Fruit fly (Drosophila melanogaster) whole organism, larva: Measurements from ENCODE around the gene mIF2.

Source experiments
- noc ChIP-seq: fragments of 200-800 bp; sonication (Bioruptor generic); optimal IDR thresholded peaks from 3 replicates; lab custom pipeline; 2019; ENCODE audit warnings: missing biosample characterization, mild to moderate bottlenecking, missing genetic modification characterization, moderate library complexity

The mIF2 gene

DNA sequence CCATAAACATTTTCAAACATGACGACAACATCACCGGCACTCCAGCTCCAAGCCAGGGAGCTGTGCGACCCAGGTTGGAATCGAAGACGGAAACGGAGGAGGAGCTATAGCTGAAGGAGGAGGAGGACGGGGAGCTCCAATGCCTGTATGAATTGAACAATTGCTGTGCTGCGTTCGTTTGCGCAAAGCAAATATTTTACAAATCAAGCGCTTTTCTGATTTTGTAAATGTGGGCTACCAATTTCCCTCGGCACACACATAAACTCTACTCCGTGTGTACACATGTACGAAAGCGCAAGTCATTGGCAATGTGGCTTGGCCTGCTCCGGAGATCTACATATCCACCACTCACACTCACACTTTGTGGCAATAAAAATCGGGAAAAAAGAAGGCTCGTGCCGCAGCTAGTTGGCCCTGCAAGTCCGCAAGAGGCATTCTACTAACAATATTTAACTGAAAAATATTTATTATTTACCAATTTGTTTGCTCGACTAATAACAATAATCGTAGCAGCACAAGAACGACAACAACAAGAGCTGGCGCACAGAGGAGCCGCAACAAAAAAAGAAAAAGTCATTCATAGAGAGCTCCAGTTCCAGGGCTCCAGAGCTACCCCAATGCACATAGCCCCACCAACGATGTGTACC is 25.0 kb upstream of the mIF2 start:
- TF ChIP-seq noc (tag; lab: Kevin White, UChicago) = no peak

DNA sequence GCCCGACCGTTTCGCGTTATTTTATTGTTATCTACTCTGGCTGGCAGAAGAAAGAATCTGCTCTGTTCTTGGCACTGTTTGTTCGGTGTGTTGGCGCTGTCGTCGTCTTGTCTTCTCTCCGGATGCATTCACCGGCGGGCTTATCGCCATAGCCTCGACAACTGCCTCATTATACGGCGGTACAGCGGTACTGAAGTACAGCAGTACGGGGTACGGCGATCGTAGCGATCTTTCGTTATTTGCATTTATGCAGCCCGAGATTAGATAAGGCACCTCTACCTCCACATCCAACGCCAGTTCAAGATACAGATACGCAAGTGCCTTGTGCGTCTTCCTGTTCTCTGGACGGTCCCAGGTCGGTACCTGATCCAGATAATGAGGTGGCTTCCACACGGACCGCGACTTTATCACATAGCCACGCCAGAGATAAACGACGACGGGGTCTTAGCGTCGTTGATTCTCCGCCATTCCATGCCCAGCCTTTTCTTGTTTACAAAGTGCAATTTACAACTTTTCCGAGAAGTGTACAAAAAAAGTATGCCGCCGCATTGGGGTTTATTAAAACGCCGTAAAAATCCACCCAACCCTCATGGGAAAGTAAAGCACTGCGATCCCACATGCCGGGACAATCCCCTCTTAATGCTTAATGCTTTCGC is 23.6 kb upstream of the mIF2 start:
- TF ChIP-seq noc (tag; lab: Kevin White, UChicago) = no peak

DNA sequence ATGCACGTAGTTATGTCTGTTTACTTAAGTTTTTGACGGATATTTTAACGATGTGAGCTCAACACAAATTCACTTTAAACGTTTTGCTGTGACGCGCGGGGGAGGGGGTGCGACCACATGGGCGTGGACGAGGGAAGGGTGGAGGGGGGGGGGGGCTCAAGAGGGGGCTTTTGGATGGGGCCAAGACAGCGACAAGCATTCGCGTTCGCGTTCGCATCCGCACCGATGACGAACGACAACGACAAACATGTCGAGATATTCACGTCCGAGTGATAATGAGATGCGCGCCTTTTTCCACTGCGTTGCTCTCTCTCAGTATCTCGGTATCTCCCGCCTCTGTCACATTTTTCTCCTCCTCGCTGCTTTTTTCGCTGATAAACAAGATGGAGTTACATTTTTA is 18.9 kb upstream of the mIF2 start:
- TF ChIP-seq noc (tag; lab: Kevin White, UChicago) = no peak

DNA sequence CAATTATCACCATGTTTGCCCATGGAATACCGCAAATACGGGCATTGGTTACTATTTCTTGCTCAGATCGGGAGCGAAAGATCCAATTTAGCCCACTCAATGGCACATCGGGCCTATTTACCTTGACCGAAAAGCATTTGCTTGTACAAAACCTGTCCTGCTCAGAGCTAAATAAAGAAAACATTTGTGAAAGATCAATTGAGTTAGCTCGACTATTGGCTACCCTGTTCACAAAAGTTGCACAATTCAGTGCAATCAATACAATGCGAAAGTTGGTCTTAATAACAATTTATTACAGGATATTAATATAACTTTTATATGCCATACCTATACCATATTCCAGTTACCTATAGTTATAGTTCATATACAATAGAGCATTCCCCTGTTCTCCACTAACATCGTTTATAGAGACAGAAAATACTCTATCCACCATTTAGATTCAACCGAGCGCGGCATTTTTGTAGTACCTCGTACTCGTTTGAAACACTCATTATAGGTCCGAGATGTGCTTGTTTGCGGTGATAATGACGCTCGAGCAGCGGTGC is 18.1 kb upstream of the mIF2 start:
- no peak for TF ChIP-seq noc (tag; lab: Kevin White, UChicago)

DNA sequence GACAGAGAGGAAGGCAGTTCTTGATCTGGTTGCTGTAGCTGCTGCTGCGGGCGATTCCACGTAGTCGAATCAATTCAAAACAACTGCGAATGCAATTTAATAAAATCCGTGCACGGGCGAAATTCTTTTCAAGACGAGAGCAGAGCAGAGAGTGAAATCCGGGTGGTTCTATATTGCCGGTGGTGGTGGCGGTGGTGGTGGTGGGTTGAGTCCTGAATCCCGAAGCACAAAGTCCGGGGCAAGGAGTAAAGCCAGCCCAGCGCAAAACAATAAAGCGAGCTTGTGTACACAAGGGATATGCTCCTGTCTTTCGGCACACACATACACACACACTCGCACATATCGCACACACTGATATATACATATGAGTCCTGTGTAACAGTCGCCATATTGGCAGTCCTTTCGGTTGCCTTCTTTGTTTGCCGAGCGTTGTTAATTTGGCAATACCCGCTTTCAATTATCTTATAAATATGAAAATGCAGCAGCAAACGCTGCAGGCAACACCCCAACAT is 16.8 kb upstream of the mIF2 start:
- no peak for TF ChIP-seq noc (tag; lab: Kevin White, UChicago)

DNA sequence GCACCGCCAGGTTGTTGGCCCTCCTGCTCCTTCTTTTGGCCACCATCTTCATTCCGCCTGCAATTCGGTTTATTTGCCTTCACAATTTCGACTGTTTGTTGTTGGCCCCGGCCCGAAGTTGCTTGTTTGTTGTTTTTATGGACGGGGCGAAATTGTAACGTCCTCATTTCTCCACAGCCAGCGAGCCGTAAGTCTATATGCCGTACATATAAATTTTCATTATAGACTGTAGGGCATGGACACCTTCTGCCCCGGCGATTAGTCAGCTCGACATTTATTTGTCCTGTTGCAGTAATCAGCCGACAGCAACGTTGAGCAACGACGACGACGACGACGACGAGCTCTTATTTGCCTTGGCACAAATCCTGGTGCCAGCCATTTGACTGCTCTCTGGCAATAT is 14.2 kb upstream of the mIF2 start:
- TF ChIP-seq noc (tag; lab: Kevin White, UChicago) = no peak

DNA sequence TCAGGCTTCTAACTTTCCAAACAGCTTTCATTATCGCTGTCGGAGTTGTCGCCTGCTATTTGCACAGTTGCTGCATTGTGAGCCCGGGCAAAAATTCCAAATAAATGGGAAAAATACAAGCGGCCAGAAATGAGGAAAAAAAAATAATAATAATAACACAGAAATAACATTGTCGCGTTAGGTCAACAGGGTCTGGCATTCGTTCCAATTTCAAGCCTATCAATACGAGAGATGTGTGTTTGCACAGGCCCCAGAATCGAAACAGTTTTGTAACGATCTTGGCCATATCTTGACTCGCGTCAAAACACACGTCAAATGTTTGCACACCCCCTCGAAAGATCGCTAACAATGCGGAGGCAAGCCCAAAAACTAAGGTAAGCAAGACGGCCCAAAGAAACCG is 11.8 kb upstream of the mIF2 start:
- TF ChIP-seq noc (tag; lab: Kevin White, UChicago) = peak; percentile 15

DNA sequence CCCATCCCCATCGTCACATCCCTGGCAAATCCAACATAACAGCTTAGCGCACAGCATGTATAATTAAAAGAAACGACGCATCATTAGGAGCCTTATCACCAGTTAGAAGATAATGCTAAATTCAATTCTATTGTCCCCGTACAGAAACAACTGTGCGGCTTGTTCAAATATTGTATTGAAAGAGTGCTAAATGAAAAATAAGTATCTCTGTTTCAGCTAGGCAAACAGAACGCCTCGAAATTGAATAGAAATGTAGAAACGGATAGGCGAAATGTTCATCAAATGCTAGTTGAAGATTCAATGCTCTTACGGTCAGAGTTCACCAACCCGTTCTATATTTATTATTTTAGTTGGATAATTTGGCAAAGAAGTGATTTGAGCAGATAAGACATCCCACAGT is 11.2 kb upstream of the mIF2 start:
- no peak for TF ChIP-seq noc (tag; lab: Kevin White, UChicago)

DNA sequence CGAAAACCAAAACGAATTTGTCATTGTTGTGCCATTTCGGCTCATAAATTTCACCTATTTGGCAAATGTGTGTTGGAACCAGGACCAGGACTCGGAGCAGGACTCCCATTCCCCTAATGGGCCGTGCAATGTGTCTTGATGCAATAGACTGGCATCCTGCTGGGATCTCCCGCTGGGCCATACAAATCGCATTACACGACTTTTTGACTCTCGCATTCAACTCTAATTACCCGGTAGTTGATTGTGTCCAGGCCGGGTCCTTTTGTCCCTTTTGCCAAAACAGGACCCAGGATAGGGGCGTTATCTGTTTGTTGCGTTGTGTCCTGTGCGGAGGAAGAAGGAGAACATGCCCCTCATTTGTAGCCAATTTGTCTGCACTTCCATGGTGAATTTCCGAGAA is 10.7 kb upstream of the mIF2 start:
- no peak for TF ChIP-seq noc (tag; lab: Kevin White, UChicago)

DNA sequence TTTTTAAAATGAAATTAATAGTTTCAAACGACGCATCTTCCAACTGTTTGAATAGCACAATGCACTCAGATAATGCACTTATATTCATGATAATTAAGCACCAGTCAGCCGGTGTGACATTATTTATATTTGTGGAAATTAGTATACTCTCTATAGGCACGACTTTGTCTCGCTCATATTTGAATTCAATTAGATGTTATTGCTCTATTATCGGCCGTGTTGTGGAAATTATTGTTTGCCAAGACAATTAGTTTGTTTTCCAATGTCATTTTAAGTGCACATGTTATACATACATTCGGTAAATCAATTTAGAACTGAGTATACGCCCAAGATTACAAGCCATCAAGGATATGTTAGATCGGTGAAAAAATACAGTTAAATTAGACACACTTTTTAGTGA is 8.4 kb upstream of the mIF2 start:
- TF ChIP-seq noc (tag; lab: Kevin White, UChicago) = no peak

DNA sequence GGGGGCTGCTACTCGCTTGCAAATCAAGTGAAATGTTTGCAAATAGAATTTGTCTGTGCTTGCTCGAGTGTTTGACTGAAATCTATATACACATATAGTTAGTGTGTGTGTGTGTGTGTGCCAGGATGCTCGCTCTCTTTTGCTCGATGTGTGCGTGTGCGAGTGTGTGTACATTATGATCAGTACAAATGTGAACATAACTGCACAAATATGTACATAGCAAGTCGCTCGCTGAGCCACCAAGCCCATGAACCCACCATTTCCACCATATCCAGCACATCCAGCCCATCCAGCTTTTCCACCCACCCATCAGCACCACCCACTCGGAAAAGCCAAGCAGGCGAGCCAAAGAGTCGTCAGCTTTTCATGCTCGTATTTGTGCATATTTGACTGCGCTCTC is 7.6 kb upstream of the mIF2 start:
- TF ChIP-seq noc (tag; lab: Kevin White, UChicago) = no peak

DNA sequence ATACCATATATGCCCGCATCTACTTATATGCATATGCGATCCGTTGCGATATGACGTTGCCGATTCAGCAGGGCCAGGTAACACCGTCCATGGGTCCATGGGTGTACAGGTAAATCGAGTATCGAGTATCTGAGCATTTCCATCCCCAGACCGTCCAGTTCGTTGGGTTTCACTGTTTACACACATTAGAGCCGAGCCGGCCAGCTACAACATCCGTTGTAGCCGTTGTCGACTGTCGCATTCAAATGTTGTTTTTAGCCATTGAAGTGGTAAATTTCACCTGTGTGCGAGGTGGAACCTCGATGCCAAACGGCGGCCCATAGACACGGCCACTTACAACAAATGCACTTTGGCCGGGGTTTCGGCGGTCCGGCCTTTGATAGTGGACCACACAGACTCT is 3.8 kb upstream of the mIF2 start:
- TF ChIP-seq noc (tag; lab: Kevin White, UChicago) = no peak

DNA sequence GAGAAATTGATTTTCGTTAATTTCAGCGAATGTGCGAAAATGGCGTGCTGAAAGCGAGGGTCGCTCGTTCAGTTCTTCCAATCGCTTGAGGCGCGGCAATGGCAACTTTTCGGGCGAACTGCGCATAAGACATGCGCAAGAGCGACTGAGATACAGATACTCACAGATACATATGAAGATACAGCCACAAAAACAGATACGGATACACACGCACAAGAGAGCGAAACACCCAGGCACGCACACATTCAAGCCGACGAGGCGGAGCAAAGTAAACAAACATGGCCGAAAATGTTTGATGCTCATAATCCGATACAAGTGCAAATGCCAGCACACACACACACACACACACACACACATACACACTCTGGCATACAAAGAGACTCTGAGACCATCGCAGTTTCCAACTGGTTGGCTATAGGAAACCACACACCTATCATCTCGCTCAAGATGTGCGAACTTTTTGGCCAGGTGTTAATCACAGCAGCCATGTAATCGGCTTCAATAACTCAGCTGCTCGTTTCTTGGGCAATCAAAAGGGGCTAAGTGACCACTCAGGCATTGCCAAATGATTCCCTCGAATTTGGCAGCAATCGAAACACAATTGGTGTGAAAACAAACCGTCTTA is 2.6 kb upstream of the mIF2 start:
- peak; percentile 26 for TF ChIP-seq noc (tag; lab: Kevin White, UChicago)

DNA sequence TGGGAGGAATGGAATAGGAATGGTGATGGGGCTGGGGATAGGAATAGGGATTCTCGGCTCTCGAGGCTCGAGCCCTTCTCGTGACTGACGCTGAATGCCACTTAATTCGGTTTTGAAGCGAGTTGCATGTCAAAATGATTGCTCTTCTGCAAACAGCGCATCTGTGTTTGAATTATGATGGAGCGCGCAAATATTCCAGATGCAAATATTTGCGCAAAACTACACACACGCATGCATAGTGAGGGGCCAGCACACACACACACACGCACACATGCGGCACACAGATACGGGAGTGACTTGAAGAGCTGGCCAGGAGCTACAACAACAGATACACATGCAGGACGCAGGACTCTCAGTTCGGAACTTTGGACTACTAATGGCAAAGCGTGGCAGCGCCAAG is 1.0 kb upstream of the mIF2 start:
- no peak for TF ChIP-seq noc (tag; lab: Kevin White, UChicago)

DNA sequence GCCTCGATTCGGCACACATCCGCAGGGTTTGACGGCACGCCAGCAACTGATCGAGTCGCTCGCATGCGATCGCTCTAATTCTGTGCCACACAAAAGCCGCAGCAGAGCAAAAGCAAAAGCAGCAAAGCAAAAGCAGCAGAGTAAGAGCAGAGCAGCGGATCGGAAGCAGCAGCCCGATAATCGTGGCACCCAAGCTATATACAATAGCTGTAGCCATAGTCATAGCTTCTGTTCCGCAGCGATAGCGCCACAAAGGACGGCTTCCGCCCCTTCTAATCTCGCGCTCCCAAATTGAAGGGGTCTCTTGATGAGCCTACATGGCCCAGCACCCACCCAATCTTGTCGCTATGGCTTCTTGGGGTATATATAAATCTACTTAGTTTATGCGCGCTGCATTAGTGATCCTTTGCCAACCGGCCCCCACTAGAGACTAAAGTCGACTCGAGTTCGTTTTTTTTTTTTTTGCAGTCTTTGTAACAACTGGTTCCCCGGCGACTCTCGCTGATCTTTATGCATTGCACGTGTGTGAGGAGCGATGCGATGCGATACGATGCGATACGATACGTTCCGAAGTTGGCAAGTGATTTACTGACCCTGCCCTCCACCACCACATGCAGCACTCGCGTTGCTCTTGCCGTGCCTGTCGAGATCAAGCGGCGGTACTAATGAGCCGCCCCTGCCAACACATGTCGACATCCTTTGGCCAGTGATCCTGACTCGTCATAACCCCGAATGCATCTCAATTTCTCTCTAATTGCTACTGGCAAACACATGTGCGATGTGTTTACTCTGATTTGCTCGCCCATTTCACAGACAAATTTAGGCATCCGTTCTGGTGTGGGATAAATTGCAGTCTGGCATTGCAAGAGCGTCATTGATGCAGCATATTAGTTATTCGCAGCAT is 4.1 kb downstream of the mIF2 start, which contains the start of gene Ppn:
TSS of gene Ppn (minus strand) at position 51 of the 904 bp plus-strand sequence.
- TF ChIP-seq noc (tag; lab: Kevin White, UChicago) = no peak
